Worm (Caenorhabditis elegans) whole organism, mixed stage, embryonic: ENCODE results near the gene R52.4.

ENCODE experiments used
- bed-3 ChIP-seq: fragments of 200-800 bp; sonication (Bioruptor generic); optimal IDR thresholded peaks from 3 replicates; lab custom pipeline; 2018; ENCODE audit warnings: mild to moderate bottlenecking, missing genetic modification characterization, moderate library complexity, missing compliant biosample characterization
- blmp-1 ChIP-seq: fragments of 150-350 bp; optimal IDR thresholded peaks from 2 replicates; lab custom pipeline; 2014; ENCODE audit warnings: missing biosample characterization, missing genetic modification characterization
- lsy-2 ChIP-seq: fragments of 150-350 bp; optimal IDR thresholded peaks from 2 replicates; lab custom pipeline; 2014; ENCODE audit warnings: missing biosample characterization, missing genetic modification characterization
- mls-2 ChIP-seq: sonication (generic microtip); optimal IDR thresholded peaks from 2 replicates; lab custom pipeline; 2016; ENCODE audit warnings: mild to moderate bottlenecking, missing genetic modification characterization, moderate library complexity, missing compliant biosample characterization
- nhr-237 ChIP-seq: fragments of 150-350 bp; optimal IDR thresholded peaks from 2 replicates; lab custom pipeline; 2014; ENCODE audit warnings: missing biosample characterization, missing genetic modification characterization
- nhr-28 ChIP-seq: fragments of 150-350 bp; optimal IDR thresholded peaks from 2 replicates; lab custom pipeline; 2014; ENCODE audit warnings: missing biosample characterization, missing genetic modification characterization
- nhr-76 ChIP-seq: sonication (generic microtip); optimal IDR thresholded peaks from 2 replicates; lab custom pipeline; 2017; ENCODE audit warnings: missing biosample characterization, missing genetic modification characterization
- pha-4 ChIP-seq: fragments of 150-350 bp; optimal IDR thresholded peaks from 2 replicates; lab custom pipeline; 2018; ENCODE audit warnings: missing biosample characterization, missing genetic modification reagents, missing genetic modification characterization
- snpc-4 ChIP-seq: fragments of 150-350 bp; optimal IDR thresholded peaks from 2 replicates; lab custom pipeline; 2014; ENCODE audit warnings: missing biosample characterization, missing genetic modification characterization
- tbx-8 ChIP-seq: fragments of 200-800 bp; sonication (Bioruptor generic); optimal IDR thresholded peaks from 2 replicates; lab custom pipeline; 2018; ENCODE audit warnings: mild to moderate bottlenecking, missing genetic modification characterization, moderate library complexity, missing compliant biosample characterization
- unc-39 ChIP-seq: fragments of 150-350 bp; optimal IDR thresholded peaks from 2 replicates; lab custom pipeline; 2014; ENCODE audit warnings: missing biosample characterization, missing genetic modification characterization
- unc-62 ChIP-seq: fragments of 150-350 bp; optimal IDR thresholded peaks from 2 replicates; lab custom pipeline; 2014; ENCODE audit warnings: missing biosample characterization, missing genetic modification reagents, missing genetic modification characterization

ce11 chrII:2083726-2084179, 24.4 kb downstream of the R52.4 start, which contains the start of the genes T16A1.5 and fbxc-49:
- TF ChIP-seq unc-62 (GFP tag; lab: Kevin White, UChicago) (no peak), nhr-28 (tag; lab: Kevin White, UChicago) (no peak), mls-2 (no peak), nhr-237 (tag; lab: Kevin White, UChicago) (no peak), bed-3 (GFP tag; lab: Kevin White, UChicago) (no peak), nhr-76 (tag; lab: Kevin White, UChicago) (no peak), tbx-8 (no peak), unc-39 (tag; lab: Kevin White, UChicago) (no peak), blmp-1 (no peak), lsy-2 (tag; lab: Kevin White, UChicago) (no peak), pha-4 (no peak), snpc-4 (tag; lab: Kevin White, UChicago) (no peak)
